Fruit fly (Drosophila melanogaster) whole organism, embryonic: ENCODE results near the gene Adgf-C.

Source experiments
- Atf6 ChIP-seq: fragments of 200-800 bp; sonication (Bioruptor generic); IDR thresholded peaks from 2 replicates; pipeline ENCODE4 v1.3.6; 2022; ENCODE audit warnings: missing biosample characterization, missing genetic modification characterization
- Awh ChIP-seq: fragments of 200-800 bp; sonication (Bioruptor generic); IDR thresholded peaks from 2 replicates; pipeline ENCODE4, ENCODE4 v1.3.6; 2022; ENCODE audit warnings: missing biosample characterization, missing genetic modification characterization
- BtbVII ChIP-seq: fragments of 200-800 bp; sonication (Bioruptor generic); optimal IDR thresholded peaks from 3 replicates; lab custom pipeline; 2017; ENCODE audit warnings: missing biosample characterization, mild to moderate bottlenecking, missing genetic modification characterization
- Bteb2 ChIP-seq: fragments of 200-800 bp; sonication (Bioruptor generic); optimal IDR thresholded peaks from 2 replicates; lab custom pipeline; 2016; ENCODE audit warnings: missing biosample characterization, missing genetic modification characterization
- CG10321 ChIP-seq: fragments of 200-800 bp; sonication (Bioruptor generic); IDR thresholded peaks from 2 replicates; pipeline ENCODE4 v1.3.6; 2022; ENCODE audit warnings: missing biosample characterization, missing genetic modification characterization
- CG12104 ChIP-seq: fragments of 200-800 bp; sonication (Bioruptor generic); optimal IDR thresholded peaks from 3 replicates; lab custom pipeline; 2016; ENCODE audit warnings: missing biosample characterization, missing genetic modification characterization
- CG1233 ChIP-seq: fragments of 200-800 bp; sonication (Bioruptor generic); optimal IDR thresholded peaks from 4 replicates; lab custom pipeline; 2018; ENCODE audit warnings: missing biosample characterization, mild to moderate bottlenecking, missing genetic modification characterization
- CG13775 ChIP-seq: fragments of 200-800 bp; sonication (Bioruptor generic); optimal IDR thresholded peaks from 3 replicates; lab custom pipeline; 2017; ENCODE audit warnings: missing biosample characterization, mild to moderate bottlenecking, missing genetic modification characterization
- CG17361 ChIP-seq: fragments of 200-800 bp; sonication (Bioruptor generic); IDR thresholded peaks from 3 replicates; pipeline ENCODE4 v1.3.6; 2022; ENCODE audit warnings: missing biosample characterization, missing genetic modification characterization
- CG18476 ChIP-seq: fragments of 200-800 bp; sonication (Bioruptor generic); optimal IDR thresholded peaks from 2 replicates; lab custom pipeline; 2016; ENCODE audit warnings: missing biosample characterization, mild to moderate bottlenecking, missing genetic modification characterization
- CG18619 ChIP-seq: fragments of 200-800 bp; sonication (Bioruptor generic); optimal IDR thresholded peaks from 3 replicates; lab custom pipeline; 2017; ENCODE audit warnings: missing biosample characterization, mild to moderate bottlenecking, missing genetic modification characterization
- CG3407 ChIP-seq: fragments of 200-800 bp; sonication (Bioruptor generic); optimal IDR thresholded peaks from 2 replicates; lab custom pipeline; 2018; ENCODE audit warnings: missing biosample characterization, mild to moderate bottlenecking, missing genetic modification characterization
- CG34422 ChIP-seq: fragments of 200-800 bp; sonication (Bioruptor generic); IDR thresholded peaks from 3 replicates; pipeline ENCODE4 v1.3.6; 2022; ENCODE audit warnings: missing biosample characterization, missing genetic modification characterization
- CG5245 ChIP-seq: fragments of 200-800 bp; sonication (Bioruptor generic); optimal IDR thresholded peaks from 3 replicates; lab custom pipeline; 2016; ENCODE audit warnings: missing biosample characterization, missing genetic modification characterization
- CG6175 ChIP-seq: fragments of 200-800 bp; sonication (Bioruptor generic); IDR thresholded peaks from 3 replicates; pipeline ENCODE4 v1.3.6; 2022; ENCODE audit warnings: missing biosample characterization, missing genetic modification characterization
- CG6683 ChIP-seq: fragments of 200-800 bp; sonication (Bioruptor generic); optimal IDR thresholded peaks from 2 replicates; lab custom pipeline; 2017; ENCODE audit warnings: missing biosample characterization, mild to moderate bottlenecking, missing genetic modification characterization, missing genetic modification reagents
- CG7928 ChIP-seq: fragments of 200-800 bp; sonication (Bioruptor generic); optimal IDR thresholded peaks from 2 replicates; lab custom pipeline; 2017; ENCODE audit warnings: missing biosample characterization, mild to moderate bottlenecking, missing genetic modification characterization
- CG8281 ChIP-seq: fragments of 200-800 bp; sonication (Bioruptor generic); optimal IDR thresholded peaks from 2 replicates; lab custom pipeline; 2018; ENCODE audit warnings: missing biosample characterization, mild to moderate bottlenecking, missing genetic modification characterization, moderate library complexity
- CG9215 ChIP-seq: fragments of 200-800 bp; sonication (Bioruptor generic); IDR thresholded peaks from 2 replicates; pipeline ENCODE4 v1.3.6; 2022; ENCODE audit warnings: missing biosample characterization, missing genetic modification characterization
- CG9817 ChIP-seq: fragments of 200-800 bp; sonication (Bioruptor generic); optimal IDR thresholded peaks from 2 replicates; lab custom pipeline; 2018; ENCODE audit warnings: missing biosample characterization, mild to moderate bottlenecking, missing genetic modification characterization, moderate library complexity
- CkIIα-i1 ChIP-seq: fragments of 200-800 bp; sonication (Bioruptor generic); IDR thresholded peaks from 2 replicates; pipeline ENCODE4 v1.3.6; 2022; ENCODE audit warnings: missing biosample characterization, missing genetic modification characterization
- CoRest ChIP-seq: fragments of 200-800 bp; sonication (Bioruptor generic); optimal IDR thresholded peaks from 3 replicates; lab custom pipeline; 2018; ENCODE audit warnings: missing biosample characterization, mild to moderate bottlenecking, missing genetic modification characterization, moderate library complexity
- Dfd ChIP-seq, 2 experiments: fragments of >200 bp; optimal IDR thresholded peaks; 2 replicates each; lab custom pipeline; 2017; ENCODE audit warnings: missing biosample characterization in 2 of 2, missing genetic modification characterization in 2 of 2
- Dp ChIP-seq: fragments of 200-800 bp; sonication (Bioruptor generic); optimal IDR thresholded peaks from 2 replicates; lab custom pipeline; 2018; ENCODE audit warnings: missing biosample characterization, mild to moderate bottlenecking, missing genetic modification characterization, moderate library complexity
- H2.0 ChIP-seq: fragments of 200-800 bp; sonication (Bioruptor generic); IDR thresholded peaks from 2 replicates; pipeline ENCODE4 v1.3.6; 2022; ENCODE audit warnings: missing biosample characterization, missing genetic modification characterization
- HLH4C ChIP-seq: fragments of 200-800 bp; sonication (Bioruptor generic); IDR thresholded peaks from 3 replicates; pipeline ENCODE4 v1.3.6; 2022; ENCODE audit warnings: missing biosample characterization, missing genetic modification characterization; ENCODE audit not compliant: partially characterized antibody
- HLHmδ ChIP-seq: fragments of 200-800 bp; sonication (Bioruptor generic); optimal IDR thresholded peaks from 2 replicates; lab custom pipeline; 2018; ENCODE audit warnings: missing biosample characterization, mild to moderate bottlenecking, missing genetic modification characterization, moderate library complexity
- Hey ChIP-seq: fragments of 200-800 bp; sonication (Bioruptor generic); optimal IDR thresholded peaks from 3 replicates; lab custom pipeline; 2018; ENCODE audit warnings: missing biosample characterization, mild to moderate bottlenecking, missing genetic modification characterization
- HmgZ ChIP-seq: fragments of 200-800 bp; sonication (Bioruptor generic); optimal IDR thresholded peaks from 2 replicates; lab custom pipeline; 2018; ENCODE audit warnings: missing biosample characterization, mild to moderate bottlenecking, missing genetic modification characterization
- Hsf ChIP-seq: fragments of 200-800 bp; sonication (Bioruptor generic); optimal IDR thresholded peaks from 3 replicates; lab custom pipeline; 2016; ENCODE audit warnings: missing biosample characterization, missing genetic modification characterization
- Mes4 ChIP-seq: fragments of 200-800 bp; sonication (Bioruptor generic); optimal IDR thresholded peaks from 2 replicates; lab custom pipeline; 2016; ENCODE audit warnings: missing biosample characterization, missing genetic modification characterization
- Oaz ChIP-seq: fragments of 200-800 bp; sonication (Bioruptor generic); IDR thresholded peaks from 2 replicates; pipeline ENCODE4 v1.3.6; 2022; ENCODE audit warnings: missing biosample characterization, missing genetic modification characterization
- Rx ChIP-seq: fragments of 200-800 bp; sonication (Bioruptor generic); IDR thresholded peaks from 2 replicates; pipeline ENCODE4 v1.3.6; 2022; ENCODE audit warnings: missing biosample characterization, missing genetic modification characterization
- Vsx1 ChIP-seq: fragments of 200-800 bp; sonication (Bioruptor generic); optimal IDR thresholded peaks from 2 replicates; lab custom pipeline; 2017; ENCODE audit warnings: missing biosample characterization, mild to moderate bottlenecking, missing genetic modification characterization, missing genetic modification reagents
- Xbp1 ChIP-seq: fragments of 200-800 bp; sonication (Bioruptor generic); optimal IDR thresholded peaks from 3 replicates; lab custom pipeline; 2016; ENCODE audit warnings: missing biosample characterization, mild to moderate bottlenecking, missing genetic modification characterization
- aop ChIP-seq: fragments of 200-800 bp; sonication (Bioruptor generic); IDR thresholded peaks from 2 replicates; pipeline ENCODE4 v1.3.6; 2022; ENCODE audit warnings: missing biosample characterization, missing genetic modification characterization
- ash1 ChIP-seq: fragments of 200-800 bp; sonication (Bioruptor generic); optimal IDR thresholded peaks from 2 replicates; lab custom pipeline; 2018; ENCODE audit warnings: missing biosample characterization, mild to moderate bottlenecking, missing genetic modification characterization
- ato ChIP-seq: fragments of 200-800 bp; sonication (Bioruptor generic); IDR thresholded peaks from 2 replicates; pipeline ENCODE4 v1.3.6; 2022; ENCODE audit warnings: missing biosample characterization, missing genetic modification characterization; ENCODE audit not compliant: partially characterized antibody
- cas ChIP-seq: fragments of 200-800 bp; sonication (Bioruptor generic); IDR thresholded peaks from 2 replicates; pipeline ENCODE4 v1.3.6; 2022; ENCODE audit warnings: missing biosample characterization, missing genetic modification characterization
- gem ChIP-seq: fragments of 200-800 bp; sonication (Bioruptor generic); optimal IDR thresholded peaks from 2 replicates; lab custom pipeline; 2019; ENCODE audit warnings: missing biosample characterization, mild to moderate bottlenecking, missing genetic modification characterization, moderate library complexity
- jumu ChIP-seq: fragments of 200-800 bp; sonication (Bioruptor generic); optimal IDR thresholded peaks from 3 replicates; lab custom pipeline; 2016; ENCODE audit warnings: missing biosample characterization, missing genetic modification characterization
- knrl ChIP-seq: fragments of 200-800 bp; sonication (Bioruptor generic); IDR thresholded peaks from 3 replicates; pipeline ENCODE4 v1.3.6; 2022; ENCODE audit warnings: missing biosample characterization, missing genetic modification characterization; ENCODE audit not compliant: partially characterized antibody
- luna ChIP-seq: fragments of 200-800 bp; sonication (Bioruptor generic); optimal IDR thresholded peaks from 2 replicates; lab custom pipeline; 2016; ENCODE audit warnings: missing biosample characterization, missing genetic modification characterization
- maf-S ChIP-seq: fragments of 200-800 bp; sonication (Bioruptor generic); optimal IDR thresholded peaks from 2 replicates; lab custom pipeline; 2016; ENCODE audit warnings: missing biosample characterization, missing genetic modification characterization
- mirr ChIP-seq: fragments of 200-800 bp; sonication (Bioruptor generic); optimal IDR thresholded peaks from 3 replicates; lab custom pipeline; 2018; ENCODE audit warnings: missing biosample characterization, mild to moderate bottlenecking, missing genetic modification characterization
- oc ChIP-seq: fragments of 200-800 bp; sonication (Bioruptor generic); optimal IDR thresholded peaks from 2 replicates; lab custom pipeline; 2018; ENCODE audit warnings: missing biosample characterization, mild to moderate bottlenecking, missing genetic modification characterization, moderate library complexity
- peb ChIP-seq: fragments of 200-800 bp; sonication (Bioruptor generic); IDR thresholded peaks from 2 replicates; pipeline ENCODE4 v1.3.6; 2022; ENCODE audit warnings: missing biosample characterization, missing genetic modification characterization
- ranshi ChIP-seq: fragments of 200-800 bp; sonication (Bioruptor generic); IDR thresholded peaks from 2 replicates; pipeline ENCODE4 v1.3.6; 2022; ENCODE audit warnings: missing biosample characterization, missing genetic modification characterization
- sens-2 ChIP-seq: fragments of 200-800 bp; sonication (Bioruptor generic); IDR thresholded peaks from 2 replicates; pipeline ENCODE4 v1.3.6; 2022; ENCODE audit warnings: missing biosample characterization, missing genetic modification characterization
- stc ChIP-seq: fragments of 200-800 bp; sonication (Bioruptor generic); IDR thresholded peaks from 2 replicates; pipeline ENCODE4 v1.3.6; 2022; ENCODE audit warnings: missing biosample characterization, missing genetic modification characterization
- tll ChIP-seq, 2 experiments: fragments of 200-800 bp in 1 of 2; fragments of >200 bp in 1 of 2; sonication (Bioruptor generic) in 1 of 2; optimal IDR thresholded peaks; 2 replicates each; lab custom pipeline; 2017 to 2019; ENCODE audit warnings: missing biosample characterization in 2 of 2, missing genetic modification characterization in 2 of 2, mild to moderate bottlenecking in 1 of 2, moderate library complexity in 1 of 2
- wor ChIP-seq: fragments of 200-800 bp; sonication (Bioruptor generic); IDR thresholded peaks from 2 replicates; pipeline ENCODE4 v1.3.6; 2022; ENCODE audit warnings: missing biosample characterization, missing genetic modification characterization

Gene Adgf-C

dm6 chr3R:13710645-13711044, 4.1 kb downstream of the Adgf-C start (continued):
- TF ChIP-seq CG3407 (GFP tag; lab: Kevin White, UChicago) (no peak), CG6683 (GFP tag; lab: Kevin White, UChicago) (no peak), peb (no peak), CG18619 (GFP tag; lab: Kevin White, UChicago) (no peak), Atf6 (no peak), CG17361 (GFP tag; lab: Robert Waterston, UW) (no peak), CG13775 (GFP tag; lab: Kevin White, UChicago) (no peak), stc (GFP tag; lab: Robert Waterston, UW) (no peak), cas (GFP tag; lab: Robert Waterston, UW) (no peak), CG1233 (GFP tag; lab: Kevin White, UChicago) (no peak), jumu (GFP tag; lab: Kevin White, UChicago) (no peak), Hsf (GFP tag; lab: Kevin White, UChicago) (peak; percentile 8), Hey (no peak), CG8281 (no peak), CG9817 (tag; lab: Kevin White, UChicago) (no peak), tll (GFP tag; optimal IDR thresholded peaks at IDR 0.05; lab: Kevin White, UChicago) (no peak), knrl (GFP tag; lab: Robert Waterston, UW) (peak; percentile 37), CG6175 (GFP tag; lab: Robert Waterston, UW) (no peak), HLHmδ (no peak), ato (GFP tag; lab: Robert Waterston, UW) (no peak), maf-S (GFP tag; lab: Kevin White, UChicago) (no peak), sens-2 (GFP tag; lab: Robert Waterston, UW) (no peak), BtbVII (GFP tag; lab: Kevin White, UChicago) (no peak), Oaz (GFP tag; lab: Robert Waterston, UW) (no peak), HLH4C (GFP tag; lab: Robert Waterston, UW) (no peak), luna (no peak), Awh (GFP tag; lab: Robert Waterston, UW) (no peak), Xbp1 (peak; percentile 2), gem (tag; lab: Kevin White, UChicago) (no peak), Dfd (GFP tag; optimal IDR thresholded peaks at IDR 0.05; lab: Kevin White, UChicago) (no peak), aop (GFP tag; lab: Robert Waterston, UW) (no peak), CG18476 (GFP tag; lab: Kevin White, UChicago) (no peak), Dp (GFP tag; lab: Kevin White, UChicago) (peak; percentile 38), wor (GFP tag; lab: Robert Waterston, UW) (no peak), CG10321 (no peak), Rx (GFP tag; lab: Robert Waterston, UW) (no peak), H2.0 (GFP tag; lab: Robert Waterston, UW) (no peak; the same call in 1 of the 2 replicates), mirr (GFP tag; lab: Kevin White, UChicago) (no peak), Vsx1 (GFP tag; lab: Kevin White, UChicago) (no peak), ash1 (GFP tag; lab: Kevin White, UChicago) (no peak), CG5245 (GFP tag; lab: Kevin White, UChicago) (no peak), Bteb2 (no peak), CkIIα-i1 (GFP tag; lab: Robert Waterston, UW) (no peak), oc (tag; lab: Kevin White, UChicago) (no peak), CG9215 (GFP tag; lab: Robert Waterston, UW) (no peak), CG7928 (GFP tag; lab: Kevin White, UChicago) (peak; percentile 94), ranshi (GFP tag; lab: Robert Waterston, UW) (no peak), Mes4 (GFP tag; lab: Kevin White, UChicago) (no peak), HmgZ (tag; lab: Kevin White, UChicago) (peak; percentile 21), CoRest (tag; lab: Kevin White, UChicago) (no peak), CG12104 (GFP tag; lab: Kevin White, UChicago) (no peak), CG34422 (GFP tag; lab: Robert Waterston, UW) (peak; percentile 81; the same call in 1 of the 3 replicates)
